Worm (Caenorhabditis elegans) whole organism, late embryonic: ENCODE measurements around the gene srg-22.

Experiments
- C08G9.2 ChIP-seq: sonication (generic microtip); optimal IDR thresholded peaks from 2 replicates; lab custom pipeline; 2016; ENCODE audit warnings: mild to moderate bottlenecking, missing genetic modification characterization, moderate library complexity, missing compliant biosample characterization
- C38D4.7 ChIP-seq: fragments of 200-800 bp; sonication (Bioruptor generic); optimal IDR thresholded peaks from 2 replicates; lab custom pipeline; 2018; ENCODE audit warnings: mild to moderate bottlenecking, missing genetic modification characterization, moderate library complexity, missing compliant biosample characterization
- F13H6.1 ChIP-seq: sonication (generic microtip); optimal IDR thresholded peaks from 2 replicates; lab custom pipeline; 2016; ENCODE audit warnings: missing genetic modification characterization, missing compliant biosample characterization
- T23F11.4 ChIP-seq: fragments of 200-800 bp; sonication (Bioruptor generic); optimal IDR thresholded peaks from 2 replicates; lab custom pipeline; 2018; ENCODE audit warnings: mild to moderate bottlenecking, missing genetic modification characterization, missing compliant biosample characterization
- Y22D7AL.16 ChIP-seq: sonication (generic microtip); optimal IDR thresholded peaks from 2 replicates; lab custom pipeline; 2016; ENCODE audit warnings: missing genetic modification characterization, missing compliant biosample characterization
- ahr-1 ChIP-seq: sonication (generic microtip); optimal IDR thresholded peaks from 2 replicates; lab custom pipeline; 2016; ENCODE audit warnings: missing genetic modification characterization, missing compliant biosample characterization
- ama-1 ChIP-seq: fragments of 150-350 bp; optimal IDR thresholded peaks from 2 replicates; lab custom pipeline; 2014
- ceh-14 ChIP-seq: sonication (generic microtip); optimal IDR thresholded peaks from 2 replicates; lab custom pipeline; 2016; ENCODE audit warnings: missing genotype, missing genetic modification characterization, missing compliant biosample characterization
- ceh-19 ChIP-seq: fragments of 200-800 bp; sonication (Bioruptor generic); optimal IDR thresholded peaks from 2 replicates; lab custom pipeline; 2018; ENCODE audit warnings: mild to moderate bottlenecking, missing genetic modification characterization, missing compliant biosample characterization
- ceh-2 ChIP-seq: sonication (generic microtip); optimal IDR thresholded peaks from 2 replicates; lab custom pipeline; 2016; ENCODE audit warnings: missing genotype, missing genetic modification characterization, missing compliant biosample characterization
- ceh-22 ChIP-seq: sonication (generic microtip); optimal IDR thresholded peaks from 2 replicates; lab custom pipeline; 2017; ENCODE audit warnings: missing biosample characterization, missing genetic modification characterization
- ceh-24 ChIP-seq: sonication (generic microtip); optimal IDR thresholded peaks from 2 replicates; lab custom pipeline; 2016; ENCODE audit warnings: mild to moderate bottlenecking, missing genetic modification characterization, missing compliant biosample characterization
- ceh-30 ChIP-seq: fragments of 150-350 bp; optimal IDR thresholded peaks from 2 replicates; lab custom pipeline; 2014; ENCODE audit warnings: missing biosample characterization, missing genetic modification characterization
- ceh-31 ChIP-seq: sonication (generic microtip); optimal IDR thresholded peaks from 2 replicates; lab custom pipeline; 2016; ENCODE audit warnings: missing genetic modification characterization, missing compliant biosample characterization
- ceh-48 ChIP-seq: sonication (generic microtip); optimal IDR thresholded peaks from 2 replicates; lab custom pipeline; 2016; ENCODE audit warnings: missing genetic modification characterization, inconsistent platforms, missing compliant biosample characterization
- ceh-9 ChIP-seq: sonication (generic microtip); optimal IDR thresholded peaks from 2 replicates; lab custom pipeline; 2016; ENCODE audit warnings: mild to moderate bottlenecking, missing genetic modification characterization, inconsistent platforms, missing compliant biosample characterization
- dmd-4 ChIP-seq: sonication (generic microtip); optimal IDR thresholded peaks from 2 replicates; lab custom pipeline; 2016; ENCODE audit warnings: borderline replicate concordance, missing genetic modification characterization, missing compliant biosample characterization
- elt-2 ChIP-seq: sonication (generic microtip); optimal IDR thresholded peaks from 2 replicates; lab custom pipeline; 2016; ENCODE audit warnings: missing genetic modification reagents, missing genetic modification characterization, missing compliant biosample characterization
- elt-4 ChIP-seq: sonication (generic microtip); optimal IDR thresholded peaks from 2 replicates; lab custom pipeline; 2016; ENCODE audit warnings: missing genetic modification characterization, missing compliant biosample characterization
- ets-4 ChIP-seq: sonication (generic microtip); optimal IDR thresholded peaks from 2 replicates; lab custom pipeline; 2016; ENCODE audit warnings: missing genetic modification characterization, missing compliant biosample characterization
- fkh-10 ChIP-seq: fragments of 150-350 bp; optimal IDR thresholded peaks from 2 replicates; lab custom pipeline; 2014; ENCODE audit warnings: missing biosample characterization, missing genetic modification reagents, missing genetic modification characterization
- hlh-15 ChIP-seq: sonication (generic microtip); optimal IDR thresholded peaks from 2 replicates; lab custom pipeline; 2016; ENCODE audit warnings: missing genetic modification characterization, missing compliant biosample characterization
- hlh-6 ChIP-seq: sonication (generic microtip); optimal IDR thresholded peaks from 2 replicates; lab custom pipeline; 2016; ENCODE audit warnings: missing genotype, missing genetic modification characterization, missing compliant biosample characterization
- lim-6 ChIP-seq: sonication (generic microtip); optimal IDR thresholded peaks from 2 replicates; lab custom pipeline; 2016; ENCODE audit warnings: missing genetic modification characterization, missing compliant biosample characterization
- mec-3 ChIP-seq: sonication (generic microtip); optimal IDR thresholded peaks from 2 replicates; lab custom pipeline; 2016; ENCODE audit warnings: borderline replicate concordance, missing genetic modification characterization, missing compliant biosample characterization
- nhr-232 ChIP-seq: sonication (generic microtip); optimal IDR thresholded peaks from 2 replicates; lab custom pipeline; 2016; ENCODE audit warnings: missing genetic modification characterization, missing compliant biosample characterization
- npax-4 ChIP-seq: sonication (generic microtip); optimal IDR thresholded peaks from 2 replicates; lab custom pipeline; 2016; ENCODE audit warnings: missing genetic modification characterization, missing compliant biosample characterization
- pha-2 ChIP-seq: sonication (generic microtip); optimal IDR thresholded peaks from 2 replicates; lab custom pipeline; 2017; ENCODE audit warnings: mild to moderate bottlenecking, missing genetic modification characterization, missing compliant biosample characterization
- pqm-1 ChIP-seq: sonication (generic microtip); optimal IDR thresholded peaks from 2 replicates; lab custom pipeline; 2016; ENCODE audit warnings: missing genetic modification characterization, missing compliant biosample characterization
- pros-1 ChIP-seq: fragments of 150-350 bp; optimal IDR thresholded peaks from 2 replicates; lab custom pipeline; 2014; ENCODE audit warnings: missing biosample characterization, missing genetic modification reagents, missing genetic modification characterization
- sox-2 ChIP-seq: fragments of 200-800 bp; sonication (Bioruptor generic); IDR thresholded peaks from 2 replicates; pipeline ENCODE4 v1.3.6; 2022; ENCODE audit warnings: missing genetic modification reagents, missing genetic modification characterization, missing compliant biosample characterization
- syd-9 ChIP-seq: sonication (generic microtip); optimal IDR thresholded peaks from 2 replicates; lab custom pipeline; 2016; ENCODE audit warnings: mild to moderate bottlenecking, missing genetic modification characterization, moderate library complexity, missing compliant biosample characterization
- tbx-2 ChIP-seq: sonication (generic microtip); optimal IDR thresholded peaks from 2 replicates; lab custom pipeline; 2016; ENCODE audit warnings: missing genetic modification characterization, missing compliant biosample characterization
- tbx-7 ChIP-seq: sonication (generic microtip); optimal IDR thresholded peaks from 2 replicates; lab custom pipeline; 2016; ENCODE audit warnings: missing genotype, missing genetic modification characterization, missing compliant biosample characterization
- unc-3 ChIP-seq, 2 experiments: fragments of 200-800 bp in 1 of 2; sonication (Bioruptor generic) in 1 of 2; sonication (generic microtip) in 1 of 2; conservative IDR thresholded peaks in 1 of 2; optimal IDR thresholded peaks in 1 of 2; 2 replicates each; pipeline versions ENCODE4 v1.3.6 to Lab custom; 2016 to 2022; ENCODE audit warnings: missing compliant biosample characterization in 2 of 2, missing genetic modification characterization in 2 of 2, missing genetic modification reagents in 1 of 2
- unc-42 ChIP-seq: sonication (generic microtip); optimal IDR thresholded peaks from 2 replicates; lab custom pipeline; 2016; ENCODE audit warnings: missing genotype, missing genetic modification characterization, missing compliant biosample characterization
- unc-86 ChIP-seq: sonication (generic microtip); optimal IDR thresholded peaks from 2 replicates; lab custom pipeline; 2016; ENCODE audit warnings: missing genetic modification characterization, missing compliant biosample characterization
- zip-5 ChIP-seq: sonication (generic microtip); optimal IDR thresholded peaks from 2 replicates; lab custom pipeline; 2016; ENCODE audit warnings: missing genetic modification characterization, missing compliant biosample characterization
- ztf-16 ChIP-seq: sonication (generic microtip); optimal IDR thresholded peaks from 2 replicates; lab custom pipeline; 2017; ENCODE audit warnings: missing genetic modification characterization, missing compliant biosample characterization

Gene srg-22

DNA sequence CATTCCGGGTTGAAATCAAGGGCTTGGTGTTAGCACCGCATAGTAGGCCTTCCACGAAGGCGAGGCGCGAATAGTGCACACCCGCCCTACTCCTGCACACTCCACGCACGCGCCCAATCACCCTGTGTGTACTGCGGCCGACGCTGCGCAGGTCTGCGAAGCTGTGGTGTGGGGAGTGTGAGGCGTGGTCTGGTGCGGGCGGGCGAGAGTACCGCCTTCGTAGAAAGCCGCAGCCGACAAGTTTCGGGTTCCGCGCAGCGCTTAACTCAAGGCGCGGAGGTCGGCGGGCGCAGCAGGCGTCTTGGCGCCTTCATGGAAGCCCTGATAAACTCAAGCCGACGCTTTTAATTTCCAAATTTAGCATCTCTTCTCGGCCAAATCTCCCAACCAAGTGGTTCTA, 14.8 kb upstream of the srg-22 start:
- peak; percentile 34 for TF ChIP-seq hlh-6 (tag; lab: Kevin White, UChicago)
- TF ChIP-seq tbx-7 (tag; lab: Kevin White, UChicago) = no peak

DNA sequence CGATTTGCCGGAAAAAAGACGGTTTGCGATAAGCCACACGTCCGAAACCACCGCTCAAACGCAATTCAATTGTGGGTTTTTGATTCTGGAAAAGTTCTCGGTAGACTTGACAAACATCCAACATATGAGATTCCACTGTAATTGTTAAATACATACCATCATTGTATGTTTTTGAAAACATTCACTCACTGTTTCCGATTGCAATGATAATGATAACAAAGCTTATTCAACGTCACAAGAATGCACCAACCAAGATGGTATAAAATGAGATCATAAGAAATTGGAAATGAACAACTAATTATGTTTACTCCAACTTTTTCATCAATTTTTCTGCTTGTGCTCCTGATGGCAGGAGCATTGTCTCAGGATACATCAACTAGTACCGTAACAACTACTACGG, 12.5 kb upstream of the srg-22 start, which contains the start of gene clec-122:
Gene clec-122 (plus strand): TSS at position 301 of the 400 bp plus-strand sequence.
- no peak for TF ChIP-seq elt-4 (tag; lab: Kevin White, UChicago)
- TF ChIP-seq pqm-1 = no peak
- TF ChIP-seq F13H6.1 (tag; lab: Kevin White, UChicago) = no peak
- no peak for TF ChIP-seq ceh-19 (GFP tag; lab: Kevin White, UChicago)
- no peak for TF ChIP-seq mec-3 (tag; lab: Kevin White, UChicago)
- TF ChIP-seq elt-2 (tag; lab: Kevin White, UChicago) = no peak
- TF ChIP-seq C08G9.2 (tag; lab: Kevin White, UChicago) = no peak
- TF ChIP-seq unc-42 (tag; lab: Kevin White, UChicago) = no peak
- TF ChIP-seq nhr-232 = no peak
- no peak for TF ChIP-seq ceh-2 (tag; lab: Kevin White, UChicago)
- no peak for TF ChIP-seq ceh-31 (tag; lab: Kevin White, UChicago)
- TF ChIP-seq pha-2 = no peak
- no peak for TF ChIP-seq hlh-6 (tag; lab: Kevin White, UChicago)
- TF ChIP-seq ceh-9 (tag; lab: Kevin White, UChicago) = no peak

DNA sequence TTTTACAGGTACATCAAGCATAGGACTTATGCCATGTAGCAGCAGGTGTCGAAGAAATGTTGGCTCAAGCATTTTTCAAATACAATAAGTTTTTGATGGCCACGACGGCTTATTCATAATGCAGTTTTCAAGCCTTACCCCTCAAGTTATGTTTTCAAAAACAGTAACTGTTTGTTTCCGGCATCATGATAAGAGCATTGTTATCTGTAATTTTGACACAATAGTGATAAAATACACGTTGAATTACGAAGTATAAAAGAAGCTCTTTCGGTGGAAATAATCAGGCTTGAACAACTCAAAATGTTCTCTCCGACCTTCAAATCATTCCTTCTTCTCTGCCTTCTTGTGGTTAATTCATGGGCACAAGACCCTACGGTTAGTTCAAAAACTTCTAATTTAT, 8.8 kb upstream of the srg-22 start, which contains the start of gene clec-121:
Gene clec-121 (plus strand): TSS at position 301 of the 400 bp plus-strand sequence.
- no peak for TF ChIP-seq mec-3 (tag; lab: Kevin White, UChicago)
- no peak for TF ChIP-seq syd-9 (tag; lab: Kevin White, UChicago)
- TF ChIP-seq pros-1 (tag; lab: Kevin White, UChicago) = no peak
- no peak for TF ChIP-seq ceh-14 (tag; lab: Kevin White, UChicago)
- TF ChIP-seq ztf-16 (tag; lab: Kevin White, UChicago) = no peak
- TF ChIP-seq tbx-2 (tag; lab: Kevin White, UChicago) = no peak
- TF ChIP-seq, all 69 proteins: peak for 0

DNA sequence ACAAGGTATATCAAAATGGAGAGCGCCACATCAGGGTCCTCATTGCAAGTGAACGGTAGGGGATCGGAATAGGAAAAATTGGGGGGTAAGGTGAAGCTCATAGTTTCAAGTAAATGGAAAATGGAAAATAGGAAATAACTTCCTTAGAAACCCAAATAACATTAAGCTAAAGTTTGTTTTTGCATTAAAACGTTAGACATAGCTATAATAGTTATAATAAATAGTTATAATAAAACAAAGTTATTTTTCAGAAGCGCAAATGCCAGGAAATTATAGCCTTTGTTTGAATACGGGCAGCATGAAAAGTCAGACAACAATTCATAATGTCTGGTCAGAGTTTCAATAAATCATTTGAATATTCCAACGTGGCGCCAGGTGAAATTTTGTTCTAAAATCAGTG, 7.3 kb upstream of the srg-22 start, which contains the start of gene srg-24:
Gene srg-24 (minus strand): TSS at position 101 of the 400 bp plus-strand sequence.
- no peak for TF ChIP-seq C08G9.2 (tag; lab: Kevin White, UChicago)
- no peak for TF ChIP-seq tbx-2 (tag; lab: Kevin White, UChicago)
- TF ChIP-seq sox-2 = no peak
- TF ChIP-seq unc-86 = no peak
- TF ChIP-seq unc-3 (GFP tag; conservative IDR thresholded peaks at IDR 0.05; lab: Robert Waterston, UW) = no peak
- no peak for TF ChIP-seq unc-3 (tag; optimal IDR thresholded peaks at IDR 0.05; lab: Kevin White, UChicago)
- TF ChIP-seq hlh-15 (tag; lab: Kevin White, UChicago) = no peak
- TF ChIP-seq npax-4 (tag; lab: Kevin White, UChicago) = no peak
- no peak for TF ChIP-seq dmd-4
- no peak for TF ChIP-seq ceh-24 (tag; lab: Kevin White, UChicago)
- TF ChIP-seq fkh-10 = no peak
- TF ChIP-seq ceh-22 (tag; lab: Kevin White, UChicago) = no peak

DNA sequence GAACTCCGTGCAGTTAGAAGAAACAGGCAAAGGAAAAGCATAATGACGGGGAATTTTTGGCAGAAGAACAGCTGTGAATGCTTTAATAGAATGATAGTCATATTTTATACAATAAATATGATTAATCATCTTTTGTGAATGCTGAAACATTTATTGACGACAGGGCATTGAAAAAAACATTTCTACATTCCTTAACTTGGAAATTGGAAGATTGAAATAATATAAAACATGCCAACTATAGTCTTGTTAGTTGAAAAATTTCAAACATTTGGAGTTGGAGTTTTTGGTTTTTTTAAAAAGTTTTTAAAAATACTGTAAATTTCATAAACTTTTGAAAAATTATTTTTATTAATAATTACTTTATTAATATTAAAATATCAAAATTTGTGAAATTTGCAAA, 3.6 kb upstream of the srg-22 start, which contains the start of gene Y25C1A.14:
Gene Y25C1A.14 (minus strand): TSS at position 101 of the 400 bp plus-strand sequence.
- TF ChIP-seq ceh-31 (tag; lab: Kevin White, UChicago) (no peak), nhr-232 (no peak), ceh-30 (no peak), lim-6 (tag; lab: Kevin White, UChicago) (no peak)

DNA sequence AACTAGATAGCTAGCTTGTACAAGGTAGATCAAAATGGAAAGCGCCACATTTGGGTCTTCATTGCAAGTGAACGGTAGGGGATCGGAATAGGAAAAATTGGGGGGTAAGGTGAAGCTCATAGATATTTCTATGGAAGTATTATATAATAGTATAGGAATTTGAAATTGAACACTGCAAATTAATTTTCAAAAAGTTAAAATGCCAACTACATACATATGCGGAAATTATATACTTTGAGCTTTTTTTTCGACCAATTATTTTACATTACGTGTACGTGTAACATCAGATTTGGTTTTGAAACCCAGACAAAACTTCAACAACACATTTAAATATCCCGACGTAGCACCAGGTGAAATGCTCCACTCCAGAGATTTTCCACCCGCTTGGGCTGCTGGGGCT, 2.8 kb upstream of the srg-22 start, which contains the start of gene srg-23:
Gene srg-23 (minus strand): TSS at position 101 of the 400 bp plus-strand sequence.
- TF ChIP-seq ceh-30 (no peak), C38D4.7 (GFP tag; lab: Kevin White, UChicago) (no peak), Y22D7AL.16 (tag; lab: Kevin White, UChicago) (no peak), ama-1 (no peak), pros-1 (tag; lab: Kevin White, UChicago) (no peak), unc-3 (GFP tag; conservative IDR thresholded peaks at IDR 0.05; lab: Robert Waterston, UW) (no peak), unc-3 (tag; optimal IDR thresholded peaks at IDR 0.05; lab: Kevin White, UChicago) (no peak), ahr-1 (tag; lab: Kevin White, UChicago) (no peak), pqm-1 (no peak), ceh-48 (tag; lab: Kevin White, UChicago) (no peak), tbx-2 (tag; lab: Kevin White, UChicago) (no peak), T23F11.4 (GFP tag; lab: Kevin White, UChicago) (no peak), sox-2 (no peak), npax-4 (tag; lab: Kevin White, UChicago) (no peak), ceh-22 (tag; lab: Kevin White, UChicago) (no peak), nhr-232 (no peak), ceh-9 (tag; lab: Kevin White, UChicago) (no peak), ceh-19 (GFP tag; lab: Kevin White, UChicago) (no peak), zip-5 (no peak), hlh-6 (tag; lab: Kevin White, UChicago) (no peak), ets-4 (tag; lab: Kevin White, UChicago) (no peak)
